Worm (Caenorhabditis elegans): ENCODE results near the gene hpl-1.

ce11 chrX:13283462-13283861 is 38.3 kb downstream of the hpl-1 start:
- TF ChIP-seq ztf-11 (tag; optimal IDR thresholded peaks at IDR 0.05): no peak
- TF ChIP-seq mdl-1 (tag; optimal IDR thresholded peaks at IDR 0.05): no peak
- no peak for TF ChIP-seq egl-5 (tag; optimal IDR thresholded peaks at IDR 0.05)
- no peak for TF ChIP-seq pha-4 (tag; optimal IDR thresholded peaks at IDR 0.05)
- TF ChIP-seq fkh-10 (GFP tag; optimal IDR thresholded peaks at IDR 0.05): no peak
- TF ChIP-seq ceh-82 (tag; optimal IDR thresholded peaks at IDR 0.05): no peak
- peak; percentile 16 for TF ChIP-seq elt-2 (tag; optimal IDR thresholded peaks at IDR 0.05)
- TF ChIP-seq nhr-28 (tag; optimal IDR thresholded peaks at IDR 0.05): no peak
- no peak for TF ChIP-seq nhr-25 (tag; optimal IDR thresholded peaks at IDR 0.05)
- TF ChIP-seq ZK546.5 (tag; optimal IDR thresholded peaks at IDR 0.05): no peak
- TF ChIP-seq aly-2 (tag; optimal IDR thresholded peaks at IDR 0.05): no peak
- no peak for TF ChIP-seq daf-12 (tag; optimal IDR thresholded peaks at IDR 0.05)
